Fruit fly (Drosophila melanogaster): Measurements from ENCODE around the gene CG14143.

CG14143 gene

dm6 chr3L:11119901-11120418, 14.8 kb upstream of the CG14143 start (continued):
- TF ChIP-seq CG9727 (GFP tag; optimal IDR thresholded peaks at IDR 0.05) (peak; percentile 12), Lhr (GFP tag; optimal IDR thresholded peaks at IDR 0.05) (no peak), exex (tag; optimal IDR thresholded peaks at IDR 0.05) (no peak), CG30403 (GFP tag; optimal IDR thresholded peaks at IDR 0.05) (no peak), CG1529 (GFP tag; optimal IDR thresholded peaks at IDR 0.05) (peak; percentile 30), CG15479 (GFP tag; optimal IDR thresholded peaks at IDR 0.05) (peak; percentile 77), da (GFP tag; optimal IDR thresholded peaks at IDR 0.05) (no peak), CG3407 (GFP tag; optimal IDR thresholded peaks at IDR 0.05) (peak; percentile 52), CG10959 (GFP tag; IDR thresholded peaks at IDR 0.05) (no peak), CG34376 (GFP tag; optimal IDR thresholded peaks at IDR 0.05) (peak; percentile 78), CG10654 (GFP tag; optimal IDR thresholded peaks at IDR 0.05) (no peak), sug (tag; optimal IDR thresholded peaks at IDR 0.05) (peak; percentile 79), trem (tag; optimal IDR thresholded peaks at IDR 0.05) (no peak), schlank (tag; optimal IDR thresholded peaks at IDR 0.05) (peak; percentile 59), shn (GFP tag; optimal IDR thresholded peaks at IDR 0.05) (no peak), CG6854 (GFP tag; optimal IDR thresholded peaks at IDR 0.05) (peak; percentile 47), Dbx (GFP tag; IDR thresholded peaks at IDR 0.05) (0 out of 3 replicates have a peak, but pooled peaks have one; percentile 17), gcm (GFP tag; optimal IDR thresholded peaks at IDR 0.05) (peak; percentile 45), CG10543 (GFP tag; optimal IDR thresholded peaks at IDR 0.05) (peak; percentile 94), CG8290 (GFP tag; optimal IDR thresholded peaks at IDR 0.05) (no peak), CG8290 (tag; optimal IDR thresholded peaks at IDR 0.05) (peak in 1 of 2 experiments; percentile 78), Chrac-16 (GFP tag; optimal IDR thresholded peaks at IDR 0.05) (no peak), aop (GFP tag; IDR thresholded peaks at IDR 0.05) (no peak), ken (GFP tag; IDR thresholded peaks at IDR 0.05) (no peak), CG11093 (GFP tag; IDR thresholded peaks at IDR 0.05) (no peak), CG10565 (GFP tag; optimal IDR thresholded peaks at IDR 0.05) (no peak), CG13296 (GFP tag; optimal IDR thresholded peaks at IDR 0.05) (peak; percentile 64), Jarid2 (GFP tag; optimal IDR thresholded peaks at IDR 0.05) (no peak), dysf (GFP tag; IDR thresholded peaks at IDR 0.05) (no peak; the same call in 2 of the 3 replicates), luna (GFP tag; optimal IDR thresholded peaks at IDR 0.05) (no peak), CG7786 (GFP tag; optimal IDR thresholded peaks at IDR 0.05) (no peak), CrebB (tag; optimal IDR thresholded peaks at IDR 0.05) (peak; percentile 47), CG2202 (tag; optimal IDR thresholded peaks at IDR 0.05) (peak; percentile 25), Lpt (GFP tag; optimal IDR thresholded peaks at IDR 0.05) (no peak), Hr51 (GFP tag; optimal IDR thresholded peaks at IDR 0.05) (peak in 1 of 2 experiments; percentile 29), CG31224 (GFP tag; IDR thresholded peaks at IDR 0.05) (no peak), CG1603 (tag; optimal IDR thresholded peaks at IDR 0.05) (peak; percentile 41), vfl (GFP tag; optimal IDR thresholded peaks at IDR 0.05) (no peak), lab (GFP tag; optimal IDR thresholded peaks at IDR 0.05) (peak; percentile 83), lola (GFP tag; optimal IDR thresholded peaks at IDR 0.05) (peak in 1 of 3 experiments; percentile 62), kah (GFP tag; optimal IDR thresholded peaks at IDR 0.05) (peak; percentile 60), D19A (tag; optimal IDR thresholded peaks at IDR 0.05) (no peak), HHEX (GFP tag; optimal IDR thresholded peaks at IDR 0.05) (peak; percentile 39), CG31365 (tag; optimal IDR thresholded peaks at IDR 0.05) (peak; percentile 71), Hand (GFP tag; optimal IDR thresholded peaks at IDR 0.05) (no peak), zfh2 (GFP tag; optimal IDR thresholded peaks at IDR 0.05) (no peak), MBD-R2 (GFP tag; IDR thresholded peaks at IDR 0.05) (no peak), CG18476 (GFP tag; optimal IDR thresholded peaks at IDR 0.05) (no peak), CG7271 (tag; optimal IDR thresholded peaks at IDR 0.05) (peak; percentile 33), CG9932 (GFP tag; IDR thresholded peaks at IDR 0.05) (0 out of 2 replicates have a peak, but pooled peaks have one; percentile 6)

All from whole organism, embryonic.